Fruit fly (Drosophila melanogaster): ENCODE results near the gene mad2.

DNA sequence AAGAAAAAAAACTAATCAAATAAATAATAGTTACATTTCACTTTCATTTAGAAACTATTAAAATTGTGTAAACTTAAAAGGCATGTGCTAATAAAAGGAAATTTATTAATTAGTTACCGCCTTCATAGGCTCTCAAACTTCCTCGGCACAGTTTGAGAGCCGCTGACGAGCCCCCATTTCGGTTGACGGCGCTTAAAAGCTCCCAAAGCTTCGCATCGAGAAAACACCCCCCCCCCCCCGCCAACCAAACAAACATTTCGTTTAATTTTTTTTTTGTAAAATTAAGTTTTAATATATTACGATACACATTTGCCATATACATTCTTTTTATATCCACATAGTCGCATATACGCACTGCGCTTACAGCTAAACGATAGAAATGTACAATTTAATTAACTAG lies 15.6 kb downstream of the mad2 start:
- TF ChIP-seq insv (optimal IDR thresholded peaks at IDR 0.05) = no peak
- no peak for TF ChIP-seq psq (optimal IDR thresholded peaks at IDR 0.05)
- no peak for TF ChIP-seq h (optimal IDR thresholded peaks at IDR 0.05)
- TF ChIP-seq Myc (optimal IDR thresholded peaks at IDR 0.05) = no peak
- TF ChIP-seq ttk (optimal IDR thresholded peaks at IDR 0.05) = no peak
- no peak for TF ChIP-seq Sin3A (optimal IDR thresholded peaks at IDR 0.05)

All from Kc167 (cell line).